Worm (Caenorhabditis elegans) whole organism, L4/young adult: Measurements from ENCODE around the gene T05C1.2.

ENCODE experiments used
- W03F9.2 ChIP-seq: fragments of 150-350 bp; optimal IDR thresholded peaks from 2 replicates; lab custom pipeline; 2014; ENCODE audit warnings: missing biosample characterization, missing genetic modification characterization
- him-1 ChIP-seq: sonication (generic microtip); optimal IDR thresholded peaks from 2 replicates; lab custom pipeline; 2016; ENCODE audit warnings: missing genotype, missing genetic modification reagents, missing genetic modification characterization, missing compliant biosample characterization

ce11 chrII:4523122-4523672 is 41.3 kb upstream of the T05C1.2 start, which contains the start of the genes B0304.4 and B0304.2:
- TF ChIP-seq W03F9.2 (tag; lab: Kevin White, UChicago) (no peak), him-1 (tag; lab: Kevin White, UChicago) (no peak)
